Worm (Caenorhabditis elegans): ENCODE measurements around the gene bath-36.
A peak's percentile ranks its signal among the peaks of the same experiment; 100 is the strongest.

bath-36 gene

ce11 chrV:15179757-15180156, 7.9 kb upstream of the bath-36 start, which contains the start of gene T09F5.10:
TSS of gene T09F5.10 (plus strand) at chrV:15180057.
- no peak for TF ChIP-seq tbx-37 (GFP tag; conservative IDR thresholded peaks at IDR 0.05)
- no peak for TF ChIP-seq hmg-4 (GFP tag; optimal IDR thresholded peaks at IDR 0.05)
- no peak for TF ChIP-seq F13C5.2 (tag; optimal IDR thresholded peaks at IDR 0.05)

- TF ChIP-seq tra-4 (tag; optimal IDR thresholded peaks at IDR 0.05) (no peak), hnd-1 (tag; optimal IDR thresholded peaks at IDR 0.05) (no peak), aly-1 (tag; optimal IDR thresholded peaks at IDR 0.05) (no peak), scrt-1 (GFP tag; IDR thresholded peaks at IDR 0.05) (no peak), tbx-37 (GFP tag; conservative IDR thresholded peaks at IDR 0.05) (no peak), flt-1 (GFP tag; IDR thresholded peaks at IDR 0.05) (no peak), ceh-13 (GFP tag; optimal IDR thresholded peaks at IDR 0.05) (no peak), ceh-36 (tag; optimal IDR thresholded peaks at IDR 0.05) (no peak), hmbx-1 (tag; optimal IDR thresholded peaks at IDR 0.05) (no peak), sea-1 (GFP tag; conservative IDR thresholded peaks at IDR 0.05) (no peak)
These were observed 5.8 kb upstream of the bath-36 start for ce11 chrV:15181899-15182298.

ce11 chrV:15182407-15182806, 5.3 kb upstream of the bath-36 start, which contains the start of gene fbxa-84:
TSS of gene fbxa-84 (plus strand) at chrV:15182440.
- no peak for TF ChIP-seq hnd-1 (tag; optimal IDR thresholded peaks at IDR 0.05)
- no peak for TF ChIP-seq sea-1 (GFP tag; conservative IDR thresholded peaks at IDR 0.05)
- TF ChIP-seq pes-1 (GFP tag; IDR thresholded peaks at IDR 0.05), result no peak
- no peak for TF ChIP-seq ama-1 (optimal IDR thresholded peaks at IDR 0.05)
- no peak for TF ChIP-seq tbx-11 (GFP tag; IDR thresholded peaks at IDR 0.05)
- no peak for TF ChIP-seq F13C5.2 (tag; optimal IDR thresholded peaks at IDR 0.05)
- no peak for TF ChIP-seq tbx-37 (GFP tag; conservative IDR thresholded peaks at IDR 0.05)
- TF ChIP-seq B0310.2 (tag; optimal IDR thresholded peaks at IDR 0.05), result no peak

ce11 chrV:15184097-15185040, 3.3 kb upstream of the bath-36 start, which contains the start of gene Y75B12B.1:
TSS of gene Y75B12B.1 (plus strand) at chrV:15184699.
- TF ChIP-seq ceh-13 (GFP tag; optimal IDR thresholded peaks at IDR 0.05) (no peak), aly-1 (tag; optimal IDR thresholded peaks at IDR 0.05) (no peak), ets-7 (tag; optimal IDR thresholded peaks at IDR 0.05) (no peak), hmbx-1 (tag; optimal IDR thresholded peaks at IDR 0.05) (no peak), tra-4 (tag; optimal IDR thresholded peaks at IDR 0.05) (no peak), ama-1 (optimal IDR thresholded peaks at IDR 0.05) (no peak), flt-1 (GFP tag; IDR thresholded peaks at IDR 0.05) (no peak), scrt-1 (GFP tag; IDR thresholded peaks at IDR 0.05) (no peak), hmg-4 (GFP tag; optimal IDR thresholded peaks at IDR 0.05) (no peak), ceh-36 (tag; optimal IDR thresholded peaks at IDR 0.05) (no peak), F13C5.2 (tag; optimal IDR thresholded peaks at IDR 0.05) (no peak), hnd-1 (tag; optimal IDR thresholded peaks at IDR 0.05) (no peak), tbx-11 (GFP tag; IDR thresholded peaks at IDR 0.05) (no peak)

- TF ChIP-seq ceh-36 (tag; optimal IDR thresholded peaks at IDR 0.05) (no peak), flt-1 (GFP tag; IDR thresholded peaks at IDR 0.05) (no peak), sea-1 (GFP tag; conservative IDR thresholded peaks at IDR 0.05) (no peak), pes-1 (GFP tag; IDR thresholded peaks at IDR 0.05) (no peak), B0310.2 (tag; optimal IDR thresholded peaks at IDR 0.05) (no peak), hmg-4 (GFP tag; optimal IDR thresholded peaks at IDR 0.05) (no peak), tbx-11 (GFP tag; IDR thresholded peaks at IDR 0.05) (no peak), tra-4 (tag; optimal IDR thresholded peaks at IDR 0.05) (no peak), scrt-1 (GFP tag; IDR thresholded peaks at IDR 0.05) (no peak), ama-1 (optimal IDR thresholded peaks at IDR 0.05) (no peak), F13C5.2 (tag; optimal IDR thresholded peaks at IDR 0.05) (no peak)
These were observed 1.3 kb upstream of the bath-36 start, which contains the start of gene Y75B12B.3 for ce11 chrV:15186259-15186927. TSS of gene Y75B12B.3 (minus strand) at chrV:15186279.

- TF ChIP-seq tra-4 (tag; optimal IDR thresholded peaks at IDR 0.05) (no peak), sea-1 (GFP tag; conservative IDR thresholded peaks at IDR 0.05) (no peak), hmg-4 (GFP tag; optimal IDR thresholded peaks at IDR 0.05) (no peak), hmbx-1 (tag; optimal IDR thresholded peaks at IDR 0.05) (no peak), hnd-1 (tag; optimal IDR thresholded peaks at IDR 0.05) (no peak), F13C5.2 (tag; optimal IDR thresholded peaks at IDR 0.05) (no peak), tbx-37 (GFP tag; conservative IDR thresholded peaks at IDR 0.05) (no peak), aly-1 (tag; optimal IDR thresholded peaks at IDR 0.05) (no peak), ceh-13 (GFP tag; optimal IDR thresholded peaks at IDR 0.05) (no peak), scrt-1 (GFP tag; IDR thresholded peaks at IDR 0.05) (no peak), pes-1 (GFP tag; IDR thresholded peaks at IDR 0.05) (no peak)
These were observed 1.9 kb downstream of the bath-36 start, which contains the start of gene cyn-3 for ce11 chrV:15189567-15189966. TSS of gene cyn-3 (plus strand) at chrV:15189927.

ce11 chrV:15190903-15191302, 3.2 kb downstream of the bath-36 start, which contains the start of gene Y75B12B.11:
TSS of gene Y75B12B.11 (plus strand) at chrV:15191296.
- TF ChIP-seq B0310.2 (tag; optimal IDR thresholded peaks at IDR 0.05), result peak; percentile 92
- TF ChIP-seq ama-1 (optimal IDR thresholded peaks at IDR 0.05), result peak; percentile 48
- peak; percentile 96 for TF ChIP-seq aly-1 (tag; optimal IDR thresholded peaks at IDR 0.05)
- peak; percentile 89 for TF ChIP-seq ceh-13 (GFP tag; optimal IDR thresholded peaks at IDR 0.05)
- TF ChIP-seq F13C5.2 (tag; optimal IDR thresholded peaks at IDR 0.05), result peak; percentile 97
- peak; percentile 88 for TF ChIP-seq ets-7 (tag; optimal IDR thresholded peaks at IDR 0.05)
- peak; percentile 91 for TF ChIP-seq flt-1 (GFP tag; IDR thresholded peaks at IDR 0.05)
- peak; percentile 87 for TF ChIP-seq tra-4 (tag; optimal IDR thresholded peaks at IDR 0.05)
- peak; percentile 91 for TF ChIP-seq tbx-11 (GFP tag; IDR thresholded peaks at IDR 0.05)
- TF ChIP-seq scrt-1 (GFP tag; IDR thresholded peaks at IDR 0.05), result peak; percentile 93
- peak; percentile 85 for TF ChIP-seq ceh-36 (tag; optimal IDR thresholded peaks at IDR 0.05)
- TF ChIP-seq tbx-37 (GFP tag; conservative IDR thresholded peaks at IDR 0.05), result peak; percentile 80
- TF ChIP-seq hmbx-1 (tag; optimal IDR thresholded peaks at IDR 0.05), result peak; percentile 67
- TF ChIP-seq sea-1 (GFP tag; conservative IDR thresholded peaks at IDR 0.05), result peak; percentile 94
- TF ChIP-seq pes-1 (GFP tag; IDR thresholded peaks at IDR 0.05), result peak; percentile 94
- TF ChIP-seq hmg-4 (GFP tag; optimal IDR thresholded peaks at IDR 0.05), result peak; percentile 97
- peak; percentile 76 for TF ChIP-seq hnd-1 (tag; optimal IDR thresholded peaks at IDR 0.05)
